Worm (Caenorhabditis elegans) whole organism, young adult: ENCODE data around the gene iglr-1.
A peak's percentile ranks its signal among the peaks of the same experiment; 100 is the strongest.

ENCODE experiments used
- B0035.1 ChIP-seq: sonication (generic microtip); optimal IDR thresholded peaks from 2 replicates; lab custom pipeline; 2016; ENCODE audit warnings: missing genetic modification characterization, mild to moderate bottlenecking, missing compliant biosample characterization, missing genotype, missing genetic modification reagents
- B0336.3 ChIP-seq: fragments of 200-800 bp; sonication (Bioruptor generic); IDR thresholded peaks from 2 replicates; pipeline ENCODE4 v1.3.6; 2022; ENCODE audit warnings: missing genetic modification characterization, missing compliant biosample characterization
- D2030.7 ChIP-seq: fragments of 200-800 bp; sonication (Bioruptor generic); IDR thresholded peaks from 2 replicates; pipeline ENCODE4 v1.3.6; 2022; ENCODE audit warnings: missing genetic modification reagents, missing genetic modification characterization, missing compliant biosample characterization
- F22D6.2 ChIP-seq: sonication (generic microtip); optimal IDR thresholded peaks from 2 replicates; lab custom pipeline; 2016; ENCODE audit warnings: mild to moderate bottlenecking, missing genetic modification characterization, missing compliant biosample characterization
- F37B4.10 ChIP-seq: fragments of 200-800 bp; sonication (Bioruptor generic); IDR thresholded peaks from 2 replicates; pipeline ENCODE4 v1.3.6; 2022; ENCODE audit warnings: missing genetic modification characterization, missing compliant biosample characterization
- F39B2.1 ChIP-seq: fragments of 200-800 bp; sonication (Bioruptor generic); IDR thresholded peaks from 2 replicates; pipeline ENCODE4 v1.3.6; 2022; ENCODE audit warnings: missing genetic modification reagents, missing genetic modification characterization, missing compliant biosample characterization
- F52B5.7 ChIP-seq: sonication (generic microtip); optimal IDR thresholded peaks from 2 replicates; lab custom pipeline; 2016; ENCODE audit warnings: mild to moderate bottlenecking, missing genetic modification characterization, missing compliant biosample characterization
- F55B11.4 ChIP-seq: sonication (generic microtip); optimal IDR thresholded peaks from 2 replicates; lab custom pipeline; 2016; ENCODE audit warnings: missing compliant biosample characterization, missing genetic modification characterization, borderline replicate concordance; ENCODE audit not compliant: insufficient read depth
- F57A8.1 ChIP-seq: fragments of 200-800 bp; sonication (Bioruptor generic); optimal IDR thresholded peaks from 2 replicates; lab custom pipeline; 2018; ENCODE audit warnings: mild to moderate bottlenecking, missing genetic modification characterization, moderate library complexity, missing compliant biosample characterization
- F57C9.4 ChIP-seq: sonication (generic microtip); optimal IDR thresholded peaks from 2 replicates; lab custom pipeline; 2017; ENCODE audit warnings: mild to moderate bottlenecking, missing genetic modification characterization, missing compliant biosample characterization
- K11D2.4 ChIP-seq: fragments of 200-800 bp; sonication (Bioruptor generic); IDR thresholded peaks from 2 replicates; pipeline ENCODE4 v1.3.6; 2022; ENCODE audit warnings: missing genetic modification reagents, missing genetic modification characterization, missing compliant biosample characterization
- K12H6.12 ChIP-seq: fragments of 200-800 bp; sonication (Bioruptor generic); optimal IDR thresholded peaks from 2 replicates; lab custom pipeline; 2018; ENCODE audit warnings: mild to moderate bottlenecking, missing genetic modification characterization, missing compliant biosample characterization
- T07F8.4 ChIP-seq: sonication (generic microtip); optimal IDR thresholded peaks from 2 replicates; lab custom pipeline; 2016; ENCODE audit warnings: mild to moderate bottlenecking, missing genetic modification characterization, moderate library complexity, missing compliant biosample characterization
- Y53G8AR.9 ChIP-seq: fragments of 200-800 bp; sonication (Bioruptor generic); conservative IDR thresholded peaks from 2 replicates; pipeline ENCODE4 v1.3.6; 2022; ENCODE audit warnings: missing genetic modification reagents, missing genetic modification characterization, missing compliant biosample characterization
- Y95B8A.8 ChIP-seq: fragments of 200-800 bp; sonication (Bioruptor generic); IDR thresholded peaks from 2 replicates; pipeline ENCODE4 v1.3.6; 2022; ENCODE audit warnings: missing genetic modification reagents, missing genetic modification characterization, missing compliant biosample characterization
- akir-1 ChIP-seq: fragments of 200-800 bp; sonication (Bioruptor generic); optimal IDR thresholded peaks from 2 replicates; lab custom pipeline; 2018; ENCODE audit warnings: mild to moderate bottlenecking, missing genetic modification characterization, moderate library complexity, missing compliant biosample characterization
- athp-1 ChIP-seq: sonication (generic microtip); optimal IDR thresholded peaks from 2 replicates; lab custom pipeline; 2017; ENCODE audit warnings: mild to moderate bottlenecking, missing genetic modification characterization, missing compliant biosample characterization
- attf-3 ChIP-seq: fragments of 200-800 bp; sonication (Bioruptor generic); conservative IDR thresholded peaks from 2 replicates; pipeline ENCODE4 v1.3.6; 2022; ENCODE audit warnings: missing genetic modification reagents, missing genetic modification characterization, missing compliant biosample characterization
- attf-5 ChIP-seq: fragments of 200-800 bp; sonication (Bioruptor generic); optimal IDR thresholded peaks from 2 replicates; lab custom pipeline; 2018; ENCODE audit warnings: mild to moderate bottlenecking, missing genetic modification characterization, missing compliant biosample characterization
- attf-6 ChIP-seq: fragments of 200-800 bp; sonication (Bioruptor generic); IDR thresholded peaks from 2 replicates; pipeline ENCODE4 v1.3.6; 2022; ENCODE audit warnings: missing genetic modification reagents, missing genetic modification characterization, missing compliant biosample characterization
- bed-1 ChIP-seq: fragments of 200-800 bp; sonication (Bioruptor generic); IDR thresholded peaks from 2 replicates; pipeline ENCODE4 v1.3.6; 2022; ENCODE audit warnings: missing genetic modification reagents, missing genetic modification characterization, missing compliant biosample characterization
- bed-2 ChIP-seq: fragments of 200-800 bp; sonication (Bioruptor generic); IDR thresholded peaks from 2 replicates; pipeline ENCODE4 v1.3.6; 2022; ENCODE audit warnings: missing genetic modification reagents, missing genetic modification characterization, missing compliant biosample characterization
- ceh-27 ChIP-seq: fragments of 200-800 bp; sonication (Bioruptor generic); optimal IDR thresholded peaks from 2 replicates; lab custom pipeline; 2018; ENCODE audit warnings: mild to moderate bottlenecking, missing genetic modification characterization, moderate library complexity, missing compliant biosample characterization
- dpl-1 ChIP-seq: fragments of 150-350 bp; optimal IDR thresholded peaks from 2 replicates; lab custom pipeline; 2014; ENCODE audit warnings: missing biosample characterization, missing genetic modification reagents, missing genetic modification characterization
- egl-18 ChIP-seq: fragments of 200-800 bp; sonication (Bioruptor generic); IDR thresholded peaks from 2 replicates; pipeline ENCODE4 v1.3.6; 2022; ENCODE audit warnings: missing genetic modification reagents, missing genetic modification characterization, missing compliant biosample characterization
- ets-4 ChIP-seq: fragments of 200-800 bp; sonication (Bioruptor generic); optimal IDR thresholded peaks from 2 replicates; lab custom pipeline; 2018; ENCODE audit warnings: mild to moderate bottlenecking, missing genetic modification characterization, missing compliant biosample characterization
- gei-17 ChIP-seq: fragments of 200-800 bp; sonication (Bioruptor generic); optimal IDR thresholded peaks from 2 replicates; lab custom pipeline; 2018; ENCODE audit warnings: mild to moderate bottlenecking, missing genetic modification characterization, missing compliant biosample characterization
- hlh-26 ChIP-seq: fragments of 200-800 bp; sonication (Bioruptor generic); conservative IDR thresholded peaks from 2 replicates; pipeline ENCODE4 v1.3.6; 2022; ENCODE audit warnings: missing genetic modification reagents, missing genetic modification characterization, missing compliant biosample characterization
- hmg-1.2 ChIP-seq: fragments of 200-800 bp; sonication (Bioruptor generic); IDR thresholded peaks from 2 replicates; pipeline ENCODE4 v1.3.6; 2022; ENCODE audit warnings: missing genetic modification reagents, missing genetic modification characterization, missing compliant biosample characterization
- hmg-20 ChIP-seq: fragments of 200-800 bp; sonication (Bioruptor generic); IDR thresholded peaks from 2 replicates; pipeline ENCODE4 v1.3.6; 2022; ENCODE audit warnings: missing genetic modification reagents, missing genetic modification characterization, missing compliant biosample characterization
- hrde-1 ChIP-seq: sonication (generic microtip); optimal IDR thresholded peaks from 2 replicates; lab custom pipeline; 2016; ENCODE audit warnings: missing genetic modification characterization, mild to moderate bottlenecking, missing compliant biosample characterization, moderate library complexity, missing genotype, missing genetic modification reagents, borderline replicate concordance
- hsf-1 ChIP-seq: fragments of 200-800 bp; sonication (Bioruptor generic); IDR thresholded peaks from 2 replicates; pipeline ENCODE4 v1.3.6; 2022; ENCODE audit warnings: missing genetic modification reagents, missing genetic modification characterization, missing compliant biosample characterization
- lin-35 ChIP-seq, 3 experiments: fragments of 150-350 bp in 2 of 3; sonication (generic microtip) in 1 of 3; optimal IDR thresholded peaks; 2 replicates each; lab custom pipeline; 2014 to 2018; ENCODE audit warnings: missing biosample characterization in 3 of 3, missing genetic modification characterization in 3 of 3, missing genetic modification reagents in 3 of 3
- madf-3 ChIP-seq: fragments of 200-800 bp; sonication (Bioruptor generic); IDR thresholded peaks from 2 replicates; pipeline ENCODE4 v1.3.6; 2022; ENCODE audit warnings: missing genetic modification reagents, missing genetic modification characterization, missing compliant biosample characterization
- madf-8 ChIP-seq: fragments of 200-800 bp; sonication (Bioruptor generic); conservative IDR thresholded peaks from 2 replicates; pipeline ENCODE4 v1.3.6; 2022; ENCODE audit warnings: missing genetic modification reagents, missing genetic modification characterization, missing compliant biosample characterization
- mcd-1 ChIP-seq: fragments of 200-800 bp; sonication (Bioruptor generic); IDR thresholded peaks from 2 replicates; pipeline ENCODE4 v1.3.6; 2022; ENCODE audit warnings: missing genetic modification reagents, missing genetic modification characterization, missing compliant biosample characterization
- nhr-120 ChIP-seq: fragments of 200-800 bp; sonication (Bioruptor generic); IDR thresholded peaks from 2 replicates; pipeline ENCODE4 v1.3.6; 2022; ENCODE audit warnings: missing genetic modification characterization, missing compliant biosample characterization
- nhr-179 ChIP-seq: sonication (generic microtip); optimal IDR thresholded peaks from 2 replicates; lab custom pipeline; 2016; ENCODE audit warnings: mild to moderate bottlenecking, missing genetic modification characterization, missing compliant biosample characterization
- nhr-27 ChIP-seq: fragments of 200-800 bp; sonication (Bioruptor generic); optimal IDR thresholded peaks from 2 replicates; lab custom pipeline; 2018; ENCODE audit warnings: mild to moderate bottlenecking, missing genetic modification characterization, moderate library complexity, missing compliant biosample characterization
- pha-4 ChIP-seq: fragments of 150-350 bp; sonication (generic microtip); optimal IDR thresholded peaks from 2 replicates; lab custom pipeline; 2014; ENCODE audit warnings: missing biosample characterization, missing genetic modification reagents, missing genetic modification characterization
- rpc-1 ChIP-seq, 2 experiments: fragments of 150-350 bp in 1 of 2; sonication (generic microtip) in 1 of 2; optimal IDR thresholded peaks; 2 replicates each; lab custom pipeline; 2014 to 2018; ENCODE audit warnings: missing biosample characterization in 1 of 2, missing genetic modification characterization in 1 of 2, missing genetic modification reagents in 1 of 2, missing genotype in 1 of 2
- sdz-38 ChIP-seq: sonication (generic microtip); optimal IDR thresholded peaks from 2 replicates; lab custom pipeline; 2016; ENCODE audit warnings: missing genotype, missing genetic modification characterization, missing compliant biosample characterization
- sea-2 ChIP-seq: fragments of 200-800 bp; sonication (Bioruptor generic); IDR thresholded peaks from 2 replicates; pipeline ENCODE4 v1.3.6; 2022; ENCODE audit warnings: missing genetic modification characterization, missing compliant biosample characterization
- snpc-1.3 ChIP-seq: sonication (generic microtip); optimal IDR thresholded peaks from 2 replicates; lab custom pipeline; 2017; ENCODE audit warnings: missing genetic modification characterization, mild to moderate bottlenecking, missing compliant biosample characterization, antibody characterized with exemption, moderate library complexity, missing genotype, missing genetic modification reagents; ENCODE audit not compliant: insufficient read depth
- tbp1 ChIP-seq: fragments of 200-800 bp; sonication (Bioruptor generic); optimal IDR thresholded peaks from 2 replicates; lab custom pipeline; 2018; ENCODE audit warnings: mild to moderate bottlenecking, missing genetic modification characterization, missing compliant biosample characterization
- tbx-9 ChIP-seq: sonication (generic microtip); optimal IDR thresholded peaks from 2 replicates; lab custom pipeline; 2016; ENCODE audit warnings: borderline replicate concordance, missing genetic modification characterization, inconsistent platforms, missing compliant biosample characterization
- xnd-1 ChIP-seq: sonication (generic microtip); optimal IDR thresholded peaks from 2 replicates; lab custom pipeline; 2016; ENCODE audit warnings: missing genotype, missing genetic modification reagents, missing genetic modification characterization, missing compliant biosample characterization
- zfh-2 ChIP-seq: fragments of 200-800 bp; sonication (Bioruptor generic); conservative IDR thresholded peaks from 2 replicates; pipeline ENCODE4 v1.3.6; 2022; ENCODE audit warnings: missing genetic modification reagents, missing genetic modification characterization, missing compliant biosample characterization
- zim-3 ChIP-seq: sonication (generic microtip); optimal IDR thresholded peaks from 2 replicates; lab custom pipeline; 2017; ENCODE audit warnings: mild to moderate bottlenecking, missing genetic modification characterization, moderate library complexity, missing compliant biosample characterization

iglr-1 gene

ce11 chrX:14983274-14983673 lies 7.9 kb downstream of the iglr-1 start, which contains the start of gene rbg-1:
Gene rbg-1 (plus strand): TSS chrX:14983533.
- TF ChIP-seq F22D6.2 (tag; lab: Kevin White, UChicago) (no peak), attf-3 (GFP tag; lab: Robert Waterston, UW) (no peak), bed-1 (GFP tag; lab: Robert Waterston, UW) (no peak), akir-1 (GFP tag; lab: Kevin White, UChicago) (no peak), ceh-27 (GFP tag; lab: Kevin White, UChicago) (peak; percentile 77), hsf-1 (GFP tag; lab: Robert Waterston, UW) (no peak), zfh-2 (GFP tag; lab: Robert Waterston, UW) (0 out of 2 replicates have a peak, but pooled peaks have one; percentile 11), tbp1 (GFP tag; lab: Kevin White, UChicago) (peak; percentile 14), snpc-1.3 (tag; lab: Kevin White, UChicago) (no peak), hmg-20 (GFP tag; lab: Robert Waterston, UW) (no peak), D2030.7 (GFP tag; lab: Robert Waterston, UW) (no peak), F57C9.4 (no peak), attf-5 (GFP tag; lab: Kevin White, UChicago) (peak; percentile 75), madf-3 (GFP tag; lab: Robert Waterston, UW) (no peak), B0336.3 (GFP tag; lab: Robert Waterston, UW) (0 out of 2 replicates have a peak, but pooled peaks have one; percentile 33), sea-2 (GFP tag; lab: Robert Waterston, UW) (no peak), K12H6.12 (peak; percentile 60), F39B2.1 (GFP tag; lab: Robert Waterston, UW) (no peak), ets-4 (no peak), F37B4.10 (GFP tag; lab: Robert Waterston, UW) (no peak), athp-1 (tag; lab: Kevin White, UChicago) (no peak), B0035.1 (tag; lab: Kevin White, UChicago) (no peak), bed-2 (GFP tag; lab: Robert Waterston, UW) (no peak), nhr-179 (tag; lab: Kevin White, UChicago) (no peak), T07F8.4 (tag; lab: Kevin White, UChicago) (no peak), dpl-1 (GFP tag; lab: Kevin White, UChicago) (no peak), F57A8.1 (GFP tag; lab: Kevin White, UChicago) (no peak), sdz-38 (tag; lab: Kevin White, UChicago) (no peak), nhr-27 (tag; lab: Kevin White, UChicago) (no peak), hrde-1 (tag; lab: Kevin White, UChicago) (no peak), tbx-9 (tag; lab: Kevin White, UChicago) (no peak), nhr-120 (GFP tag; lab: Robert Waterston, UW) (no peak), lin-35 (GFP tag; optimal IDR thresholded peaks at IDR 0.05; lab: Kevin White, UChicago) (peak in 1 of 3 experiments; percentile 12), K11D2.4 (0 out of 2 replicates have a peak, but pooled peaks have one; percentile 38), gei-17 (GFP tag; lab: Kevin White, UChicago) (no peak), Y95B8A.8 (GFP tag; lab: Robert Waterston, UW) (no peak), F55B11.4 (tag; lab: Kevin White, UChicago) (no peak), Y53G8AR.9 (GFP tag; lab: Robert Waterston, UW) (no peak), madf-8 (GFP tag; lab: Robert Waterston, UW) (no peak), F52B5.7 (tag; lab: Kevin White, UChicago) (no peak), hmg-1.2 (GFP tag; lab: Robert Waterston, UW) (peak; percentile 18; the same call in 1 of the 2 replicates), attf-6 (GFP tag; lab: Robert Waterston, UW) (no peak), egl-18 (GFP tag; lab: Robert Waterston, UW) (no peak), zim-3 (tag; lab: Kevin White, UChicago) (no peak), mcd-1 (GFP tag; lab: Robert Waterston, UW) (peak; percentile 92), xnd-1 (no peak), pha-4 (tag; lab: Kevin White, UChicago) (peak; percentile 25), hlh-26 (GFP tag; lab: Robert Waterston, UW) (no peak), rpc-1 (optimal IDR thresholded peaks at IDR 0.05; lab: Kevin White, UChicago) (no peak), rpc-1 (tag; optimal IDR thresholded peaks at IDR 0.05; lab: Kevin White, UChicago) (no peak)
